Worm (Caenorhabditis elegans) whole organism, L1 larva: ENCODE measurements around the gene ZK1240.2.

Experiments
- ama-1 ChIP-seq: fragments of 150-350 bp; optimal IDR thresholded peaks from 2 replicates; lab custom pipeline; 2014
- lin-14 ChIP-seq: fragments of 200-800 bp; sonication (Bioruptor generic); optimal IDR thresholded peaks from 2 replicates; lab custom pipeline; 2018; ENCODE audit warnings: mild to moderate bottlenecking, missing genetic modification characterization, moderate library complexity, missing compliant biosample characterization
- unc-130 ChIP-seq: fragments of 150-350 bp; optimal IDR thresholded peaks from 2 replicates; lab custom pipeline; 2017; ENCODE audit warnings: missing biosample characterization, missing genetic modification characterization, inconsistent platforms

- TF ChIP-seq unc-130 (tag; lab: Kevin White, UChicago) (no peak), lin-14 (GFP tag; lab: Kevin White, UChicago) (no peak), ama-1 (no peak)
Observed at ce11 chrII:2284703-2285102, 38.5 kb upstream of the ZK1240.2 start.
